ENCODE assay signal across 2 worm cellular contexts in genomic region chrV:4335724-4336123, ce11.
TF ChIP-seq lines count a peak whose summit lies in the region.

No protein-coding gene starts in this region.

TF ChIP-seq in whole organism, midembryonic, 9 proteins besides CTCF, POLR2A, EP300 and RAD21:
- TF ChIP-seq T22C8.4 (GFP tag; IDR thresholded peaks at IDR 0.05; lab: Robert Waterston, UW) (0 out of 2 replicates have a peak, but pooled peaks have one; percentile 18), flt-1 (GFP tag; IDR thresholded peaks at IDR 0.05; lab: Robert Waterston, UW) (0 out of 2 replicates have a peak, but pooled peaks have one; percentile 42)

TF ChIP-seq in whole organism, young adult, 124 proteins besides CTCF, POLR2A, EP300 and RAD21:
- TF ChIP-seq Y53F4B.3 (GFP tag; IDR thresholded peaks at IDR 0.05; lab: Robert Waterston, UW) (peak; percentile 62; the same call in 1 of the 2 replicates), egrh-3 (GFP tag; IDR thresholded peaks at IDR 0.05; lab: Robert Waterston, UW) (peak; percentile 92)
